Worm (Caenorhabditis elegans) whole organism, young adult: ENCODE data around the gene nspc-4.

Experiments used
- B0336.3 ChIP-seq: fragments of 200-800 bp; sonication (Bioruptor generic); IDR thresholded peaks from 2 replicates; pipeline ENCODE4 v1.3.6; 2022; ENCODE audit warnings: missing genetic modification characterization, missing compliant biosample characterization
- C06A6.2 ChIP-seq: fragments of 200-800 bp; sonication (Bioruptor generic); conservative IDR thresholded peaks from 2 replicates; pipeline ENCODE4 v1.3.6; 2022; ENCODE audit warnings: missing genetic modification characterization, missing compliant biosample characterization
- F22D6.2 ChIP-seq: sonication (generic microtip); optimal IDR thresholded peaks from 2 replicates; lab custom pipeline; 2016; ENCODE audit warnings: mild to moderate bottlenecking, missing genetic modification characterization, missing compliant biosample characterization
- F49E8.2 ChIP-seq: sonication (generic microtip); optimal IDR thresholded peaks from 3 replicates; lab custom pipeline; 2017; ENCODE audit warnings: missing genetic modification characterization, mild to moderate bottlenecking, missing compliant biosample characterization, antibody characterized with exemption, moderate library complexity; ENCODE audit not compliant: insufficient read depth
- F55B11.4 ChIP-seq: sonication (generic microtip); optimal IDR thresholded peaks from 2 replicates; lab custom pipeline; 2016; ENCODE audit warnings: missing compliant biosample characterization, missing genetic modification characterization, borderline replicate concordance; ENCODE audit not compliant: insufficient read depth
- K11D2.4 ChIP-seq: fragments of 200-800 bp; sonication (Bioruptor generic); IDR thresholded peaks from 2 replicates; pipeline ENCODE4 v1.3.6; 2022; ENCODE audit warnings: missing genetic modification reagents, missing genetic modification characterization, missing compliant biosample characterization
- K12H6.12 ChIP-seq: fragments of 200-800 bp; sonication (Bioruptor generic); optimal IDR thresholded peaks from 2 replicates; lab custom pipeline; 2018; ENCODE audit warnings: mild to moderate bottlenecking, missing genetic modification characterization, missing compliant biosample characterization
- Y53F4B.3 ChIP-seq: fragments of 200-800 bp; sonication (Bioruptor generic); IDR thresholded peaks from 2 replicates; pipeline ENCODE4 v1.3.6; 2022; ENCODE audit warnings: missing genetic modification reagents, missing genetic modification characterization, missing compliant biosample characterization
- Y56A3A.18 ChIP-seq: fragments of 200-800 bp; sonication (Bioruptor generic); IDR thresholded peaks from 2 replicates; pipeline ENCODE4 v1.3.6; 2022; ENCODE audit warnings: missing genetic modification reagents, missing genetic modification characterization, missing compliant biosample characterization
- atf-7 ChIP-seq: sonication (generic microtip); optimal IDR thresholded peaks from 2 replicates; lab custom pipeline; 2017; ENCODE audit warnings: mild to moderate bottlenecking, missing genetic modification characterization, missing compliant biosample characterization
- attf-5 ChIP-seq: fragments of 200-800 bp; sonication (Bioruptor generic); optimal IDR thresholded peaks from 2 replicates; lab custom pipeline; 2018; ENCODE audit warnings: mild to moderate bottlenecking, missing genetic modification characterization, missing compliant biosample characterization
- cebp-1 ChIP-seq, 2 experiments: fragments of 200-800 bp in 1 of 2; sonication (Bioruptor generic) in 1 of 2; sonication (generic microtip) in 1 of 2; IDR thresholded peaks in 1 of 2; optimal IDR thresholded peaks in 1 of 2; 2 replicates each; pipeline versions ENCODE4 v1.3.6 to Lab custom; 2017 to 2022; ENCODE audit warnings: missing compliant biosample characterization in 2 of 2, missing genetic modification characterization in 2 of 2, mild to moderate bottlenecking in 1 of 2, missing genetic modification reagents in 1 of 2, moderate library complexity in 1 of 2
- ceh-27 ChIP-seq: fragments of 200-800 bp; sonication (Bioruptor generic); optimal IDR thresholded peaks from 2 replicates; lab custom pipeline; 2018; ENCODE audit warnings: mild to moderate bottlenecking, missing genetic modification characterization, moderate library complexity, missing compliant biosample characterization
- chd-7 ChIP-seq: sonication (generic microtip); optimal IDR thresholded peaks from 2 replicates; lab custom pipeline; 2016; ENCODE audit warnings: mild to moderate bottlenecking, missing genetic modification characterization, moderate library complexity, missing compliant biosample characterization
- die-1 ChIP-seq: sonication (generic microtip); optimal IDR thresholded peaks from 2 replicates; lab custom pipeline; 2016; ENCODE audit warnings: missing genotype, mild to moderate bottlenecking, missing genetic modification characterization, missing compliant biosample characterization
- dox-1 ChIP-seq: fragments of 200-800 bp; sonication (Bioruptor generic); IDR thresholded peaks from 2 replicates; pipeline ENCODE4 v1.3.6; 2022; ENCODE audit warnings: missing genetic modification reagents, missing genetic modification characterization, missing compliant biosample characterization
- egl-18 ChIP-seq: fragments of 200-800 bp; sonication (Bioruptor generic); IDR thresholded peaks from 2 replicates; pipeline ENCODE4 v1.3.6; 2022; ENCODE audit warnings: missing genetic modification reagents, missing genetic modification characterization, missing compliant biosample characterization
- ets-4 ChIP-seq: fragments of 200-800 bp; sonication (Bioruptor generic); optimal IDR thresholded peaks from 2 replicates; lab custom pipeline; 2018; ENCODE audit warnings: mild to moderate bottlenecking, missing genetic modification characterization, missing compliant biosample characterization
- gei-17 ChIP-seq: fragments of 200-800 bp; sonication (Bioruptor generic); optimal IDR thresholded peaks from 2 replicates; lab custom pipeline; 2018; ENCODE audit warnings: mild to moderate bottlenecking, missing genetic modification characterization, missing compliant biosample characterization
- hmg-1.2 ChIP-seq: fragments of 200-800 bp; sonication (Bioruptor generic); IDR thresholded peaks from 2 replicates; pipeline ENCODE4 v1.3.6; 2022; ENCODE audit warnings: missing genetic modification reagents, missing genetic modification characterization, missing compliant biosample characterization
- hsf-1 ChIP-seq: fragments of 200-800 bp; sonication (Bioruptor generic); IDR thresholded peaks from 2 replicates; pipeline ENCODE4 v1.3.6; 2022; ENCODE audit warnings: missing genetic modification reagents, missing genetic modification characterization, missing compliant biosample characterization
- lin-26 ChIP-seq: fragments of 200-800 bp; sonication (Bioruptor generic); IDR thresholded peaks from 2 replicates; pipeline ENCODE4 v1.3.6; 2022; ENCODE audit warnings: missing genetic modification reagents, missing genetic modification characterization, missing compliant biosample characterization
- lin-35 ChIP-seq, 3 experiments: fragments of 150-350 bp in 2 of 3; sonication (generic microtip) in 1 of 3; optimal IDR thresholded peaks; 2 replicates each; lab custom pipeline; 2014 to 2018; ENCODE audit warnings: missing biosample characterization in 3 of 3, missing genetic modification characterization in 3 of 3, missing genetic modification reagents in 3 of 3
- lin-40 ChIP-seq: sonication (generic microtip); optimal IDR thresholded peaks from 2 replicates; lab custom pipeline; 2016; ENCODE audit warnings: missing genetic modification characterization, mild to moderate bottlenecking, missing compliant biosample characterization, missing genotype, missing genetic modification reagents
- madf-10 ChIP-seq: sonication (generic microtip); optimal IDR thresholded peaks from 2 replicates; lab custom pipeline; 2016; ENCODE audit warnings: mild to moderate bottlenecking, missing genetic modification characterization, missing compliant biosample characterization
- madf-8 ChIP-seq: fragments of 200-800 bp; sonication (Bioruptor generic); conservative IDR thresholded peaks from 2 replicates; pipeline ENCODE4 v1.3.6; 2022; ENCODE audit warnings: missing genetic modification reagents, missing genetic modification characterization, missing compliant biosample characterization
- mcd-1 ChIP-seq: fragments of 200-800 bp; sonication (Bioruptor generic); IDR thresholded peaks from 2 replicates; pipeline ENCODE4 v1.3.6; 2022; ENCODE audit warnings: missing genetic modification reagents, missing genetic modification characterization, missing compliant biosample characterization
- nfya-1 ChIP-seq: sonication (generic microtip); optimal IDR thresholded peaks from 2 replicates; lab custom pipeline; 2017; ENCODE audit warnings: antibody characterized with exemption, missing compliant biosample characterization, missing genetic modification characterization, borderline replicate concordance; ENCODE audit not compliant: insufficient read depth
- nfyb-1 ChIP-seq: fragments of 200-800 bp; sonication (Bioruptor generic); IDR thresholded peaks from 2 replicates; pipeline ENCODE4 v1.3.6; 2022; ENCODE audit warnings: missing genetic modification reagents, missing genetic modification characterization, missing compliant biosample characterization
- nhr-80 ChIP-seq: sonication (generic microtip); optimal IDR thresholded peaks from 2 replicates; lab custom pipeline; 2016; ENCODE audit warnings: missing genetic modification characterization, missing compliant biosample characterization
- pbrm-1 ChIP-seq: fragments of 200-800 bp; sonication (Bioruptor generic); IDR thresholded peaks from 2 replicates; pipeline ENCODE4 v1.3.6; 2022; ENCODE audit warnings: missing genetic modification reagents, missing genetic modification characterization, missing compliant biosample characterization
- snpc-3.4 ChIP-seq: sonication (generic microtip); optimal IDR thresholded peaks from 2 replicates; lab custom pipeline; 2017; ENCODE audit warnings: missing genetic modification characterization, mild to moderate bottlenecking, missing compliant biosample characterization, antibody characterized with exemption, moderate library complexity, missing genotype, missing genetic modification reagents
- somi-1 ChIP-seq: fragments of 200-800 bp; sonication (Bioruptor generic); optimal IDR thresholded peaks from 2 replicates; lab custom pipeline; 2018; ENCODE audit warnings: mild to moderate bottlenecking, missing genetic modification characterization, missing compliant biosample characterization
- sptf-2 ChIP-seq: fragments of 200-800 bp; sonication (Bioruptor generic); optimal IDR thresholded peaks from 2 replicates; lab custom pipeline; 2018; ENCODE audit warnings: mild to moderate bottlenecking, missing genetic modification characterization, missing compliant biosample characterization
- tbp1 ChIP-seq: fragments of 200-800 bp; sonication (Bioruptor generic); optimal IDR thresholded peaks from 2 replicates; lab custom pipeline; 2018; ENCODE audit warnings: mild to moderate bottlenecking, missing genetic modification characterization, missing compliant biosample characterization
- unc-62 ChIP-seq: fragments of 150-350 bp; optimal IDR thresholded peaks from 2 replicates; lab custom pipeline; 2014; ENCODE audit warnings: missing biosample characterization, missing genetic modification reagents, missing genetic modification characterization
- zfh-2 ChIP-seq: fragments of 200-800 bp; sonication (Bioruptor generic); conservative IDR thresholded peaks from 2 replicates; pipeline ENCODE4 v1.3.6; 2022; ENCODE audit warnings: missing genetic modification reagents, missing genetic modification characterization, missing compliant biosample characterization
- ztf-18 ChIP-seq: sonication (generic microtip); optimal IDR thresholded peaks from 2 replicates; lab custom pipeline; 2016; ENCODE audit warnings: missing genotype, mild to moderate bottlenecking, missing genetic modification characterization, missing compliant biosample characterization
- ztf-22 ChIP-seq: fragments of 200-800 bp; sonication (Bioruptor generic); optimal IDR thresholded peaks from 2 replicates; lab custom pipeline; 2018; ENCODE audit warnings: mild to moderate bottlenecking, missing genetic modification characterization, moderate library complexity, missing compliant biosample characterization
- ztf-26 ChIP-seq: sonication (generic microtip); optimal IDR thresholded peaks from 2 replicates; lab custom pipeline; 2017; ENCODE audit warnings: missing genetic modification characterization, missing compliant biosample characterization

The nspc-4 gene

ce11 chrX:8551687-8552327, 13.6 kb upstream of the nspc-4 start, which contains the start of gene dhhc-14:
Gene dhhc-14 (plus strand): TSS chrX:8552277.
- no peak for TF ChIP-seq ets-4 (GFP tag; lab: Kevin White, UChicago)
- no peak for TF ChIP-seq F55B11.4 (tag; lab: Kevin White, UChicago)
- peak; percentile 51; the same call in 1 of the 2 replicates for TF ChIP-seq zfh-2 (GFP tag; lab: Robert Waterston, UW)
- peak; percentile 84 for TF ChIP-seq mcd-1 (GFP tag; lab: Robert Waterston, UW)
- peak; percentile 10 for TF ChIP-seq K12H6.12 (tag; lab: Kevin White, UChicago)
- TF ChIP-seq hsf-1, result no peak
- TF ChIP-seq cebp-1 (GFP tag; IDR thresholded peaks at IDR 0.05; lab: Robert Waterston, UW), result no peak
- peak; percentile 26 for TF ChIP-seq cebp-1 (tag; optimal IDR thresholded peaks at IDR 0.05; lab: Kevin White, UChicago)
- TF ChIP-seq egl-18, result 0 out of 2 replicates have a peak, but pooled peaks have one; percentile 27

- TF ChIP-seq Y53F4B.3 (GFP tag; lab: Robert Waterston, UW) (no peak), nhr-80 (tag; lab: Kevin White, UChicago) (peak; percentile 85), ztf-18 (tag; lab: Kevin White, UChicago) (peak; percentile 32), lin-26 (peak; percentile 38; the same call in 1 of the 2 replicates), nfya-1 (tag; lab: Kevin White, UChicago) (no peak), zfh-2 (GFP tag; lab: Robert Waterston, UW) (0 out of 2 replicates have a peak, but pooled peaks have one; percentile 21), ztf-22 (peak; percentile 16), mcd-1 (GFP tag; lab: Robert Waterston, UW) (peak; percentile 30; the same call in 1 of the 2 replicates), die-1 (peak; percentile 26), F49E8.2 (tag; lab: Kevin White, UChicago) (no peak), attf-5 (peak; percentile 46), tbp1 (GFP tag; lab: Kevin White, UChicago) (peak; percentile 17), sptf-2 (GFP tag; lab: Kevin White, UChicago) (peak; percentile 27), Y56A3A.18 (no peak), lin-35 (GFP tag; optimal IDR thresholded peaks at IDR 0.05; lab: Kevin White, UChicago) (no peak), madf-8 (GFP tag; lab: Robert Waterston, UW) (no peak), snpc-3.4 (peak; percentile 14), unc-62 (peak; percentile 6), pbrm-1 (GFP tag; lab: Robert Waterston, UW) (no peak), C06A6.2 (GFP tag; lab: Robert Waterston, UW) (peak; percentile 35; the same call in 1 of the 2 replicates), ceh-27 (GFP tag; lab: Kevin White, UChicago) (peak; percentile 38), nfyb-1 (0 out of 2 replicates have a peak, but pooled peaks have one; percentile 60), hmg-1.2 (GFP tag; lab: Robert Waterston, UW) (peak; percentile 40; the same call in 1 of the 2 replicates), lin-40 (tag; lab: Kevin White, UChicago) (peak; percentile 86), madf-10 (peak; percentile 1), F22D6.2 (tag; lab: Kevin White, UChicago) (peak; percentile 69), gei-17 (GFP tag; lab: Kevin White, UChicago) (peak; percentile 29), chd-7 (peak; percentile 31), atf-7 (peak; percentile 45), K11D2.4 (GFP tag; lab: Robert Waterston, UW) (0 out of 2 replicates have a peak, but pooled peaks have one; percentile 40), somi-1 (GFP tag; lab: Kevin White, UChicago) (peak; percentile 79), B0336.3 (GFP tag; lab: Robert Waterston, UW) (0 out of 2 replicates have a peak, but pooled peaks have one; percentile 25), dox-1 (GFP tag; lab: Robert Waterston, UW) (peak; percentile 38; the same call in 1 of the 2 replicates), ztf-26 (tag; lab: Kevin White, UChicago) (peak; percentile 54)
- TF ChIP-seq, all 124 proteins: peak for 27
Observed at ce11 chrX:8550099-8550498, 11.9 kb upstream of the nspc-4 start.
